Fruit fly (Drosophila melanogaster) whole organism, embryonic: ENCODE data around the gene Mal-B1.

Experiments
- Adf1 ChIP-seq: fragments of 200-800 bp; sonication (Bioruptor generic); IDR thresholded peaks from 2 replicates; pipeline ENCODE4 v1.3.6; 2022; ENCODE audit warnings: missing biosample characterization, missing genetic modification characterization
- Awh ChIP-seq: fragments of 200-800 bp; sonication (Bioruptor generic); IDR thresholded peaks from 2 replicates; pipeline ENCODE4, ENCODE4 v1.3.6; 2022; ENCODE audit warnings: missing biosample characterization, missing genetic modification characterization
- C15 ChIP-seq: fragments of 200-800 bp; sonication (Bioruptor generic); IDR thresholded peaks from 3 replicates; pipeline ENCODE4 v1.3.6; 2022; ENCODE audit warnings: missing biosample characterization, missing genetic modification characterization
- CG11504 ChIP-seq: fragments of 200-800 bp; sonication (Bioruptor generic); optimal IDR thresholded peaks from 3 replicates; lab custom pipeline; 2019; ENCODE audit warnings: missing biosample characterization, mild to moderate bottlenecking, missing genetic modification characterization, moderate library complexity
- CG15514 ChIP-seq: fragments of 200-800 bp; sonication (Bioruptor generic); optimal IDR thresholded peaks from 3 replicates; lab custom pipeline; 2017; ENCODE audit warnings: missing biosample characterization, missing genetic modification characterization, mild to moderate bottlenecking, moderate library complexity, missing genetic modification reagents
- CG17361 ChIP-seq: fragments of 200-800 bp; sonication (Bioruptor generic); IDR thresholded peaks from 3 replicates; pipeline ENCODE4 v1.3.6; 2022; ENCODE audit warnings: missing biosample characterization, missing genetic modification characterization
- CG17912 ChIP-seq: fragments of 200-800 bp; sonication (Bioruptor generic); optimal IDR thresholded peaks from 2 replicates; lab custom pipeline; 2018; ENCODE audit warnings: missing biosample characterization, mild to moderate bottlenecking, missing genetic modification characterization
- CG18599 ChIP-seq: fragments of 200-800 bp; sonication (Bioruptor generic); optimal IDR thresholded peaks from 3 replicates; lab custom pipeline; 2017; ENCODE audit warnings: missing biosample characterization, missing genetic modification characterization, mild to moderate bottlenecking, moderate library complexity, missing genetic modification reagents
- CG2120 ChIP-seq: fragments of 200-800 bp; sonication (Bioruptor generic); optimal IDR thresholded peaks from 3 replicates; lab custom pipeline; 2016; ENCODE audit warnings: missing biosample characterization, missing genetic modification characterization
- CG2678 ChIP-seq: fragments of 200-800 bp; sonication (Bioruptor generic); optimal IDR thresholded peaks from 3 replicates; lab custom pipeline; 2019; ENCODE audit warnings: missing biosample characterization, mild to moderate bottlenecking, missing genetic modification characterization, moderate library complexity
- CG31388 ChIP-seq: fragments of 200-800 bp; sonication (Bioruptor generic); optimal IDR thresholded peaks from 2 replicates; lab custom pipeline; 2016; ENCODE audit warnings: missing biosample characterization, missing genetic modification characterization
- CG4730 ChIP-seq: fragments of 200-800 bp; sonication (Bioruptor generic); IDR thresholded peaks from 2 replicates; pipeline ENCODE4 v1.3.6; 2022; ENCODE audit warnings: missing biosample characterization, missing genetic modification characterization
- CG8290 ChIP-seq, 3 experiments: fragments of 200-800 bp; sonication (Bioruptor generic); optimal IDR thresholded peaks; 2 replicates each; lab custom pipeline; 2016 to 2019; ENCODE audit warnings: missing biosample characterization in 3 of 3, missing genetic modification characterization in 3 of 3, mild to moderate bottlenecking in 2 of 3, moderate library complexity in 1 of 3
- CG9797 ChIP-seq: fragments of 200-800 bp; sonication (Bioruptor generic); optimal IDR thresholded peaks from 3 replicates; lab custom pipeline; 2018; ENCODE audit warnings: missing biosample characterization, mild to moderate bottlenecking, missing genetic modification characterization
- CoRest ChIP-seq: fragments of 200-800 bp; sonication (Bioruptor generic); optimal IDR thresholded peaks from 3 replicates; lab custom pipeline; 2018; ENCODE audit warnings: missing biosample characterization, mild to moderate bottlenecking, missing genetic modification characterization, moderate library complexity
- Dp ChIP-seq: fragments of 200-800 bp; sonication (Bioruptor generic); optimal IDR thresholded peaks from 2 replicates; lab custom pipeline; 2018; ENCODE audit warnings: missing biosample characterization, mild to moderate bottlenecking, missing genetic modification characterization, moderate library complexity
- E2f2 ChIP-seq: fragments of 200-800 bp; sonication (Bioruptor generic); IDR thresholded peaks from 2 replicates; pipeline ENCODE4 v1.3.6; 2022; ENCODE audit warnings: missing biosample characterization, missing genetic modification characterization
- Elba2 ChIP-seq: fragments of 200-800 bp; sonication (Bioruptor generic); optimal IDR thresholded peaks from 3 replicates; lab custom pipeline; 2016; ENCODE audit warnings: missing biosample characterization, missing genetic modification characterization
- Ets97D ChIP-seq: fragments of 200-800 bp; sonication (Bioruptor generic); optimal IDR thresholded peaks from 3 replicates; lab custom pipeline; 2016; ENCODE audit warnings: missing biosample characterization, missing genetic modification characterization
- Gug ChIP-seq: fragments of 200-800 bp; sonication (Bioruptor generic); IDR thresholded peaks from 4 replicates; pipeline ENCODE4 v1.3.6; 2022; ENCODE audit warnings: missing biosample characterization, missing genetic modification characterization
- Hand ChIP-seq: fragments of 200-800 bp; sonication (Bioruptor generic); optimal IDR thresholded peaks from 2 replicates; lab custom pipeline; 2017; ENCODE audit warnings: mild to moderate bottlenecking, missing biosample characterization, missing genetic modification reagents, missing genetic modification characterization
- Hmr ChIP-seq: fragments of 200-800 bp; sonication (Bioruptor generic); optimal IDR thresholded peaks from 3 replicates; lab custom pipeline; 2017; ENCODE audit warnings: mild to moderate bottlenecking, missing biosample characterization, missing genetic modification reagents, missing genetic modification characterization
- NC2β ChIP-seq: fragments of 200-800 bp; sonication (Bioruptor generic); optimal IDR thresholded peaks from 2 replicates; lab custom pipeline; 2016; ENCODE audit warnings: missing biosample characterization, missing genetic modification characterization
- NFAT ChIP-seq: fragments of 200-800 bp; sonication (Bioruptor generic); IDR thresholded peaks from 2 replicates; pipeline ENCODE4 v1.3.6; 2022; ENCODE audit warnings: missing biosample characterization, missing genetic modification characterization
- Ptx1 ChIP-seq: fragments of 200-800 bp; sonication (Bioruptor generic); IDR thresholded peaks from 2 replicates; pipeline ENCODE4 v1.3.6; 2022; ENCODE audit warnings: missing biosample characterization, missing genetic modification characterization
- Rfx ChIP-seq: fragments of 200-800 bp; sonication (Bioruptor generic); IDR thresholded peaks from 2 replicates; pipeline ENCODE4 v1.3.6; 2022; ENCODE audit warnings: missing biosample characterization, missing genetic modification characterization
- Sin3A ChIP-seq: fragments of >200 bp; optimal IDR thresholded peaks from 2 replicates; lab custom pipeline; 2018
- Sox102F ChIP-seq: fragments of 200-800 bp; sonication (Bioruptor generic); optimal IDR thresholded peaks from 2 replicates; lab custom pipeline; 2018; ENCODE audit warnings: missing biosample characterization, mild to moderate bottlenecking, missing genetic modification characterization, moderate library complexity
- ap ChIP-seq: fragments of 200-800 bp; sonication (Bioruptor generic); IDR thresholded peaks from 2 replicates; pipeline ENCODE4 v1.3.6; 2022; ENCODE audit warnings: missing biosample characterization, missing genetic modification characterization
- bab2 ChIP-seq: fragments of 200-800 bp; sonication (Bioruptor generic); optimal IDR thresholded peaks from 2 replicates; lab custom pipeline; 2016; ENCODE audit warnings: missing biosample characterization, missing genetic modification characterization
- crp ChIP-seq, 2 experiments: fragments of 200-800 bp; sonication (Bioruptor generic); optimal IDR thresholded peaks; 2 replicates in 1 of 2; 3 replicates in 1 of 2; lab custom pipeline; 2017; ENCODE audit warnings: missing biosample characterization in 2 of 2, missing genetic modification characterization in 2 of 2, mild to moderate bottlenecking in 1 of 2, moderate library complexity in 1 of 2
- gem ChIP-seq: fragments of 200-800 bp; sonication (Bioruptor generic); optimal IDR thresholded peaks from 2 replicates; lab custom pipeline; 2019; ENCODE audit warnings: missing biosample characterization, mild to moderate bottlenecking, missing genetic modification characterization, moderate library complexity
- hkb ChIP-seq, 2 experiments: fragments of 200-800 bp in 1 of 2; fragments of >200 bp in 1 of 2; sonication (Bioruptor generic) in 1 of 2; IDR thresholded peaks in 1 of 2; optimal IDR thresholded peaks in 1 of 2; 2 replicates each; pipeline versions ENCODE4 v1.3.6 to Lab custom; 2017 to 2022; ENCODE audit warnings: missing biosample characterization in 1 of 2, missing genetic modification characterization in 1 of 2
- insv ChIP-seq, 2 experiments: fragments of 200-800 bp; sonication (Bioruptor generic); optimal IDR thresholded peaks; 3 replicates each; lab custom pipeline; 2016 to 2018; ENCODE audit warnings: missing biosample characterization in 2 of 2, missing genetic modification characterization in 2 of 2
- jing ChIP-seq: fragments of 200-800 bp; sonication (Bioruptor generic); optimal IDR thresholded peaks from 2 replicates; lab custom pipeline; 2018; ENCODE audit warnings: missing biosample characterization, mild to moderate bottlenecking, missing genetic modification characterization
- kni ChIP-seq: fragments of 200-800 bp; sonication (Bioruptor generic); optimal IDR thresholded peaks from 3 replicates; lab custom pipeline; 2017; ENCODE audit warnings: mild to moderate bottlenecking, missing biosample characterization, missing genetic modification reagents, missing genetic modification characterization
- lab ChIP-seq: fragments of 200-800 bp; sonication (Bioruptor generic); optimal IDR thresholded peaks from 3 replicates; lab custom pipeline; 2017; ENCODE audit warnings: missing biosample characterization, missing genetic modification characterization, mild to moderate bottlenecking, moderate library complexity, missing genetic modification reagents
- lmd ChIP-seq: fragments of 200-800 bp; sonication (Bioruptor generic); IDR thresholded peaks from 2 replicates; pipeline ENCODE4 v1.3.6; 2022; ENCODE audit warnings: missing biosample characterization, missing genetic modification characterization
- luna ChIP-seq: fragments of 200-800 bp; sonication (Bioruptor generic); optimal IDR thresholded peaks from 2 replicates; lab custom pipeline; 2016; ENCODE audit warnings: missing biosample characterization, missing genetic modification characterization
- nau ChIP-seq: fragments of 200-800 bp; sonication (Bioruptor generic); optimal IDR thresholded peaks from 3 replicates; lab custom pipeline; 2017; ENCODE audit warnings: missing biosample characterization, mild to moderate bottlenecking, missing genetic modification characterization, missing genetic modification reagents
- nom ChIP-seq: fragments of 200-800 bp; sonication (Bioruptor generic); optimal IDR thresholded peaks from 2 replicates; lab custom pipeline; 2017; ENCODE audit warnings: missing biosample characterization, missing genetic modification characterization, mild to moderate bottlenecking, moderate library complexity, missing genetic modification reagents
- onecut ChIP-seq: fragments of 200-800 bp; sonication (Bioruptor generic); IDR thresholded peaks from 2 replicates; pipeline ENCODE4 v1.3.6; 2022; ENCODE audit warnings: missing biosample characterization, missing genetic modification characterization
- repo ChIP-seq: fragments of 200-800 bp; sonication (Bioruptor generic); optimal IDR thresholded peaks from 2 replicates; lab custom pipeline; 2016; ENCODE audit warnings: missing biosample characterization, missing genetic modification characterization
- row ChIP-seq: fragments of 200-800 bp; sonication (Bioruptor generic); IDR thresholded peaks from 3 replicates; pipeline ENCODE4 v1.3.6; 2022; ENCODE audit warnings: missing biosample characterization, missing genetic modification characterization
- sens ChIP-seq: fragments of 200-800 bp; sonication (Bioruptor generic); peaks from one replicate; lab custom pipeline; 2016; ENCODE audit warnings: missing biosample characterization, missing genetic modification characterization
- sna ChIP-seq: fragments of 200-800 bp; sonication (Bioruptor generic); IDR thresholded peaks from 2 replicates; pipeline ENCODE4 v1.3.6; 2022; ENCODE audit warnings: missing biosample characterization, missing genetic modification characterization; ENCODE audit not compliant: partially characterized antibody
- tna ChIP-seq: fragments of 200-800 bp; sonication (Bioruptor generic); IDR thresholded peaks from 2 replicates; pipeline ENCODE4 v1.3.6; 2022; ENCODE audit warnings: missing biosample characterization, missing genetic modification characterization; ENCODE audit not compliant: partially characterized antibody
- vfl ChIP-seq: fragments of 200-800 bp; sonication (Bioruptor generic); optimal IDR thresholded peaks from 2 replicates; lab custom pipeline; 2016; ENCODE audit warnings: missing biosample characterization, missing genetic modification characterization
- wdn ChIP-seq: fragments of 200-800 bp; sonication (Bioruptor generic); IDR thresholded peaks from 2 replicates; pipeline ENCODE4 v1.3.6; 2022; ENCODE audit warnings: missing biosample characterization, missing genetic modification characterization

Gene Mal-B1

DNA sequence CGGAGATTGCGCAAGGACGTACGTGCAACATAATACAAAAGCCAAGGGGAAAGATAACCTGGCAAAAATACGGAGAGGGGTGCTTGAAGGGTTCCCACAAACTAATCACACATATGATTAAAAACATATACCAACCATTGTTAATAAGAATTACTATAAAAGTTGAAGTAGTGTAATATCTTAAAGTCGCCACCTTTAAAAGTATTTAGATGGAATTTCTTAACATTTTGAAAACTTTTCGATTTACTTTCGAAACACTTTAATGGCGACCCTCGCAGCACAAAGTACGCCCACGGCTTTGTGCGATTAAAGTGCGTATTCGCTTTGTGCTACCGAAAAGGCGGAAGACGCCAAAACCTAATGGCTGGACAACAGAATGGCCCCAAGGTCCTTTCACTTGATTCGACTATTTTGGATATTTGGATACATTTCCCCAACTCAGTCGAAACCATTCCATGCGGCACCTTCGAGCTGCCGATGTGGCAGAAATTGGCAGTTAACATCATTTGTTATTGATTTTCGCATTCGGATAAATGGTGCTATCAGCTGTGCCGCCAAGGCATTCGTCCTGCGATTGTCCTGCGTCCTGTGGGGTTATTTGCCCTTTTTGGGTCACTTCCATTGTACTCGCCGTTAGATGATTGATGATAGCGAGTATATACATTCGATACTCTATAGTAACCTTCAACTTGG, 23.4 kb upstream of the Mal-B1 start (continued):
- no peak for TF ChIP-seq ap (GFP tag; lab: Robert Waterston, UW)
- TF ChIP-seq kni = no peak
- no peak for TF ChIP-seq E2f2 (GFP tag; lab: Robert Waterston, UW)
- TF ChIP-seq luna = no peak
- TF ChIP-seq CG15514 = peak; percentile 1
- peak; percentile 35 for TF ChIP-seq CG18599 (GFP tag; lab: Kevin White, UChicago)
- TF ChIP-seq jing = no peak
- no peak for TF ChIP-seq crp (GFP tag; optimal IDR thresholded peaks at IDR 0.05; lab: Kevin White, UChicago)
- TF ChIP-seq Ets97D (GFP tag; lab: Kevin White, UChicago) = no peak
- peak; percentile 15 for TF ChIP-seq gem (tag; lab: Kevin White, UChicago)
- TF ChIP-seq sens (GFP tag; lab: Kevin White, UChicago) = no peak
- TF ChIP-seq NC2β (GFP tag; lab: Kevin White, UChicago) = no peak
- TF ChIP-seq tna (GFP tag; lab: Robert Waterston, UW) = no peak
- no peak for TF ChIP-seq Gug
- TF ChIP-seq CG2678 (tag; lab: Kevin White, UChicago) = no peak
- TF ChIP-seq Hand (GFP tag; lab: Kevin White, UChicago) = no peak
- TF ChIP-seq CG11504 (tag; lab: Kevin White, UChicago) = peak; percentile 31
- no peak for TF ChIP-seq CG17912 (GFP tag; lab: Kevin White, UChicago)
- no peak for TF ChIP-seq vfl (GFP tag; lab: Kevin White, UChicago)
- TF ChIP-seq CG4730 (GFP tag; lab: Robert Waterston, UW) = no peak
- TF ChIP-seq Adf1 (GFP tag; lab: Robert Waterston, UW) = 0 out of 2 replicates have a peak, but pooled peaks have one; percentile 11
- no peak for TF ChIP-seq sna (GFP tag; lab: Robert Waterston, UW)
- no peak for TF ChIP-seq CG31388 (GFP tag; lab: Kevin White, UChicago)
- TF ChIP-seq Sox102F (GFP tag; lab: Kevin White, UChicago) = no peak
- TF ChIP-seq wdn (GFP tag; lab: Robert Waterston, UW) = no peak
- TF ChIP-seq insv (GFP tag; optimal IDR thresholded peaks at IDR 0.05; lab: Kevin White, UChicago) = no peak
- no peak for TF ChIP-seq NFAT (GFP tag; lab: Robert Waterston, UW)
- TF ChIP-seq lab (GFP tag; lab: Kevin White, UChicago) = peak; percentile 26
- peak; percentile 83 for TF ChIP-seq hkb (optimal IDR thresholded peaks at IDR 0.05; lab: Kevin White, UChicago)
- no peak for TF ChIP-seq hkb (GFP tag; IDR thresholded peaks at IDR 0.05; lab: Robert Waterston, UW)
- TF ChIP-seq C15 (GFP tag; lab: Robert Waterston, UW) = no peak
- TF ChIP-seq nom (GFP tag; lab: Kevin White, UChicago) = no peak
- TF ChIP-seq onecut (GFP tag; lab: Robert Waterston, UW) = peak; percentile 70
- TF ChIP-seq Elba2 (GFP tag; lab: Kevin White, UChicago) = no peak
- TF ChIP-seq row = peak; percentile 72
- no peak for TF ChIP-seq Ptx1
- TF ChIP-seq Awh (GFP tag; lab: Robert Waterston, UW) = no peak
- TF ChIP-seq Dp (GFP tag; lab: Kevin White, UChicago) = no peak
- no peak for TF ChIP-seq bab2
- TF ChIP-seq Sin3A = no peak
- TF ChIP-seq repo = no peak
- no peak for TF ChIP-seq nau (GFP tag; lab: Kevin White, UChicago)
- TF ChIP-seq lmd (GFP tag; lab: Robert Waterston, UW) = 0 out of 2 replicates have a peak, but pooled peaks have one; percentile 6
- TF ChIP-seq Hmr (GFP tag; lab: Kevin White, UChicago) = no peak
- TF ChIP-seq CG2120 (GFP tag; lab: Kevin White, UChicago) = peak; percentile 52
- TF ChIP-seq CG9797 (GFP tag; lab: Kevin White, UChicago) = no peak
- TF ChIP-seq CG17361 (GFP tag; lab: Robert Waterston, UW) = no peak
- TF ChIP-seq CoRest (tag; lab: Kevin White, UChicago) = no peak
- TF ChIP-seq CG8290 (GFP tag; optimal IDR thresholded peaks at IDR 0.05; lab: Kevin White, UChicago) = no peak
- no peak for TF ChIP-seq CG8290 (tag; optimal IDR thresholded peaks at IDR 0.05; lab: Kevin White, UChicago)
- TF ChIP-seq Rfx = peak; percentile 9; the same call in 1 of the 2 replicates
